Fruit fly (Drosophila melanogaster) whole organism: ENCODE measurements around the gene BthD.

ENCODE experiments used
- CG8478 ChIP-seq: fragments of >200 bp; optimal IDR thresholded peaks from 2 replicates; lab custom pipeline; 2018; ENCODE audit warnings: inconsistent platforms
- Dll ChIP-seq: fragments of >200 bp; optimal IDR thresholded peaks from 2 replicates; lab custom pipeline; 2017
- EcR ChIP-seq, 2 experiments: fragments of >200 bp; optimal IDR thresholded peaks; 2 replicates each; lab custom pipeline; 2017; ENCODE audit warnings: missing biosample characterization in 2 of 2, missing genetic modification characterization in 2 of 2, missing genetic modification reagents in 2 of 2
- pan ChIP-seq: fragments of >200 bp; optimal IDR thresholded peaks from 2 replicates; lab custom pipeline; 2017
- psq ChIP-seq: fragments of >200 bp; optimal IDR thresholded peaks from 2 replicates; lab custom pipeline; 2017
- usp ChIP-seq: fragments of >200 bp; optimal IDR thresholded peaks from 2 replicates; lab custom pipeline; 2017; ENCODE audit warnings: missing biosample characterization, missing genetic modification characterization, mixed read lengths

- TF ChIP-seq EcR (GFP tag; optimal IDR thresholded peaks at IDR 0.05; lab: Kevin White, UChicago) (no peak), psq (lab: Kevin White, UChicago) (no peak), pan (no peak), usp (GFP tag; lab: Kevin White, UChicago) (no peak), CG8478 (lab: Kevin White, UChicago) (no peak), Dll (no peak)
Measured at dm6 chrX:13640692-13641011, 28.7 kb downstream of the BthD start.
